Fruit fly (Drosophila melanogaster) Kc167 (cell line): ENCODE results near the gene Cks30A.

Experiments used
- Myc ChIP-seq: fragments of >200 bp; optimal IDR thresholded peaks from 2 replicates; lab custom pipeline; 2017; ENCODE audit warnings: missing external identifiers
- Sin3A ChIP-seq: fragments of >200 bp; optimal IDR thresholded peaks from 2 replicates; lab custom pipeline; 2018; ENCODE audit warnings: missing external identifiers
- h ChIP-seq: fragments of >200 bp; optimal IDR thresholded peaks from 3 replicates; lab custom pipeline; 2018; ENCODE audit warnings: missing external identifiers
- insv ChIP-seq: fragments of >200 bp; optimal IDR thresholded peaks from 3 replicates; lab custom pipeline; 2018; ENCODE audit warnings: missing external identifiers
- psq ChIP-seq: fragments of >200 bp; optimal IDR thresholded peaks from 2 replicates; lab custom pipeline; 2017; ENCODE audit warnings: missing external identifiers
- ttk ChIP-seq: sonication (Bioruptor generic); optimal IDR thresholded peaks from 2 replicates; lab custom pipeline; 2017; ENCODE audit warnings: missing external identifiers

DNA sequence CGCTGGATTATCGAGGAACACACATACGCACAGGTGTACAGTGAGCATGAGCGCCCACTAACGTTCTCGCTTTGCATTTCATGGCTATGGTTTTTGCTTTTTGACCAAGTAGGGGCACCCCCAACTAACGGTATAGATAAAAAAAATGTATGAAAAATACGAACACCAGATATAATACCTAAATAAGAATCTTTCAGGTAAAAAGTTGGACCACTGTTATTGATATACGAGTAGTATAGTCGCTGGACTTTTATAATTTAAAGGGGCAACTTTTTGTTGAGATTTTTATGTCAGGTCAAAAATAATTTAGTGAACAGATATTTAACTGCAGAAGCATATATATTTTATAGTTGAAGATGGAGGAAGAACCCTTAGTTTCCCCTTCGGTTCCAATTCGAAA, 3.1 kb upstream of the Cks30A start, which contains the start of gene CG17005:
- TF ChIP-seq h (lab: Kevin White, UChicago) (no peak), psq (lab: Kevin White, UChicago) (no peak), Myc (lab: Kevin White, UChicago) (no peak), ttk (lab: Kevin White, UChicago) (no peak), Sin3A (no peak), insv (lab: Kevin White, UChicago) (no peak)
